Fruit fly (Drosophila melanogaster): ENCODE results near the gene IntS10.

DNA sequence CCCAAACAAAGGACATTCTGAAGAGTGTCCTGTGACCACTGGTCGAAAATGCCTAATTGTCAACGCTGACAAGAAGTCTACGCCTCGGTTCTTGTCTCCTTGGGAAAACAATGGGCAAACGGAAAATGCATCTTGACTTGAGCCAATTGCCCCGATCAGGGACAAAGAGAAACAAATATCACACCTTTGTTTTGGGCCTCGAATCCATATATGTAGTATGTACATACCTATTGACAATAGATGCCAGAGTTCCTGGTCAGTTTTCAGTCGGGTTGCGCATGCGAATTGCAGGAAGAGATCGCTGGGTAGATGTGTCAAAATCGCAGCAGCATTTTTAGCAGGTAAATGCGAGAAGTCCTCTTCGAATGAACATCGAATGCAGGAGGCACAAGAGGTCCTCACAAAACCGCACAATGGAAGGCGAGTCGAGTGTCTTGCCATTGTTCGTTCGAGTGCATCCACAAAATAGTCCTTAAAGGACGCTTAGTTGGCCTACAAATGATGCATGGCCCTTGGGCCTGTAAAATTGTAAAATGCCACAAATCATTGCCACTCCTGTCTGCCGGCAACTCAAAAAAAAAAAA is 42.3 kb downstream of the IntS10 start:
- TF ChIP-seq Myc (optimal IDR thresholded peaks at IDR 0.05) (no peak), Sp1 (GFP tag; optimal IDR thresholded peaks at IDR 0.05) (no peak), h (GFP tag; optimal IDR thresholded peaks at IDR 0.05) (no peak)

Data from whole organism, wandering third instar larva.